Worm (Caenorhabditis elegans) whole organism, late embryonic: ENCODE data around the gene K08E5.5.

ENCODE experiments used
- gmeb-2 ChIP-seq: sonication (generic microtip); optimal IDR thresholded peaks from 2 replicates; lab custom pipeline; 2016; ENCODE audit warnings: missing genetic modification characterization, inconsistent platforms, missing compliant biosample characterization
- ttx-3 ChIP-seq: sonication (generic microtip); optimal IDR thresholded peaks from 2 replicates; lab custom pipeline; 2016; ENCODE audit warnings: missing genetic modification reagents, missing genetic modification characterization, missing compliant biosample characterization

ce11 chrIII:10195911-10196310, 35.6 kb upstream of the K08E5.5 start:
- TF ChIP-seq ttx-3 (tag; lab: Kevin White, UChicago) (no peak), gmeb-2 (tag; lab: Kevin White, UChicago) (no peak)
